Worm (Caenorhabditis elegans): Measurements from ENCODE around the gene Y39A1A.31.

The Y39A1A.31 gene

DNA sequence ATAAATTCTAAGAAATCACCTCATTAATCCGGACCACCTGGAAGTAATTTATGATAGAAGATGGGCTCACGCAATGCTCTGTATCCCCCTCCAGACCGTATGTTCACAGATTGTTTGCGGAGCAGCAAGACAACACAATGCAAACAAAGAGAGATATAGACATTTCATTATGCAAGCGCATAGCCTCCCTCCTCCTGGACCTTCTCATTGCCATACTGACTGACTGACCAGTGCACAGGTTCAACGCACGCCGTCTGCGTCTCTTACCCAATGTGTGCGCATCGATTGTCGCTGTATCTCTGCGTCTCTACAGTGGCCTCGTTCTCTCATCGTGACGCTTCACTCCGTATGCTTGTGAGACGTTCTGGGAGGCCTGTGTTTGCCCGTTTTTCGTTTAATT is 37.3 kb downstream of the Y39A1A.31 start:
- TF ChIP-seq unc-62 (GFP tag; optimal IDR thresholded peaks at IDR 0.05), result no peak

ce11 chrIII:10649219-10649618 is 39.7 kb downstream of the Y39A1A.31 start, which contains the start of gene emg-1:
emg-1 (plus strand) TSS chrIII:10649519.
- TF ChIP-seq unc-62 (GFP tag; optimal IDR thresholded peaks at IDR 0.05), result no peak

- no peak for TF ChIP-seq unc-62 (GFP tag; optimal IDR thresholded peaks at IDR 0.05)
These were observed 42.9 kb downstream of the Y39A1A.31 start, which contains the start of gene orc-4 for ce11 chrIII:10646094-10646493. orc-4 (plus strand) TSS chrIII:10646170.

- TF ChIP-seq unc-62 (GFP tag; optimal IDR thresholded peaks at IDR 0.05), result no peak
These were observed 46.2 kb downstream of the Y39A1A.31 start, which contains the start of the genes dhs-11 and orc-1 for ce11 chrIII:10642781-10643180. dhs-11 (minus strand) TSS chrIII:10642865. orc-1 (plus strand) TSS chrIII:10643129.

ce11 chrIII:10638339-10639021 is 50.5 kb downstream of the Y39A1A.31 start, which contains the start of gene Y39A1A.27:
Y39A1A.27 (plus strand) TSS chrIII:10638971.
- no peak for TF ChIP-seq unc-62 (GFP tag; optimal IDR thresholded peaks at IDR 0.05)

DNA sequence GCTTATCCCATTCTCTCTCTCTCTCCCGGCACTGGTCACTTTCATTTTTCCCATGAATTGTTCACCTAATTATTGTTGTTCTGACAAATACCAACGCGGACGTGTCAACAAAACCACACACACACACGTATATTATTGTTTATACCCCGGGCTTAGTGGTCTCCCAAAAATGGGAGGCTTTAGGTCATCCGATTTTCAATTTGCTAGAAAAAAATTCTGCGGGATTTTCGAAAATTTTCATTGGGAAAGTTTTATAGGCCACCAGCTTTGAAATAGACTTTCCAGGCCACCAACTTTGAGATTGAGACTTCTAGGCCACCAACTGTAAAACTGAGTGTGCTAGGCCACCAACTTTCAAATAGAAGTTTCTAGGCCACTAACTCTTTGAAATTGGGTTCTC is 51.0 kb downstream of the Y39A1A.31 start:
- TF ChIP-seq unc-62 (GFP tag; optimal IDR thresholded peaks at IDR 0.05), result no peak
